Fruit fly (Drosophila melanogaster): ENCODE data around the gene CG7772.
A peak's percentile ranks its signal among the peaks of the same experiment; 100 is the strongest.

Gene CG7772

dm6 chrX:17870614-17871394 is 36.3 kb downstream of the CG7772 start:
- TF ChIP-seq CG8478 (optimal IDR thresholded peaks at IDR 0.05) (no peak), CTCF (optimal IDR thresholded peaks at IDR 0.05) (peak in 1 of 2 experiments; percentile 65)

DNA sequence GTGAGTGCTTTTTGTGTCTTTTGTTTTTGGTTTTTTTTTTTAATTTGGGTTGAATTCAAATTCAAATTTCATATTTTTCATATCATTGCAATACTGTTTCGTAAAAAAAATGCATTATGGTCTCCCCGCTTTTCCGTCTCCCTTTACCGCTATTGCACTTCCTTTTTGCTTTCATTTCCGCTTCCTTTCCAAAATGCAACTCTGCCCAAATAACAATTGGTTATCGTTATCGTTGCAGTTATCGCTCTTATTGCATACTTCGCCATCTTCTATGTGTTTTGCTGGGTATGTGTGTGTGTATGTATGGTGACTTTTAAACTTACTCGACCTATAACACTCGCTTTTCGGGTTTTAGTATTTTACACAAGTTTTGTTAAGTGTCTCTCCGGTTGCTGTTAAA is 42.0 kb downstream of the CG7772 start:
- TF ChIP-seq CG8478 (optimal IDR thresholded peaks at IDR 0.05) (no peak), CTCF (optimal IDR thresholded peaks at IDR 0.05) (no peak)

dm6 chrX:17860711-17861110 is 46.4 kb downstream of the CG7772 start, which contains the start of the genes Arp8 and CG6769:
Arp8 (minus strand) TSS chrX:17860800.
CG6769 (plus strand) TSS chrX:17861002.
- TF ChIP-seq CTCF (optimal IDR thresholded peaks at IDR 0.05), result no peak
- no peak for TF ChIP-seq CG8478 (optimal IDR thresholded peaks at IDR 0.05)

DNA sequence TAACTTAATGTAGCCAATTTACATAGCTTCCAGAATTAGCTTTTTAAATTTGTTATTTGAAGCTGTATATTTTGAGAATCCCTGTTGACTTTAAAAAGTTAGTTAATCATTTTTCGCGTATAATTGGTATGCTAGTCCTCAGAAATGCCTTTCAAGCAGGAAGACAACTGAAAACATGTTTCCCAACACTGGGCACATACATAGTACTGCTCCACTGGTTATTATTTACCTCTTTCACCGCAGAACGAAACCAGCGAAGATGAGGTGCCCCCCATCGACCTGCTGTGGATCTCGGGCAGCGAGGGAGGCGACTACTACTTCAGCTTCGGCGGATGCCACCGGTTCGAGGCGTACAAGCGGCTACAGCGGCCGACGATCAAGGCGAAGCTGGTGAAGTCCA is 49.3 kb downstream of the CG7772 start:
- TF ChIP-seq CG8478 (optimal IDR thresholded peaks at IDR 0.05) (no peak), CTCF (optimal IDR thresholded peaks at IDR 0.05) (no peak)

dm6 chrX:17856458-17857277 is 50.4 kb downstream of the CG7772 start, which contains the start of gene Srx:
Srx (plus strand) TSS chrX:17856974.
- TF ChIP-seq CG8478 (optimal IDR thresholded peaks at IDR 0.05) (no peak), CTCF (optimal IDR thresholded peaks at IDR 0.05) (no peak)
